Worm (Caenorhabditis elegans): ENCODE measurements around the gene sre-24.

ce11 chrV:2899867-2900266, 15.4 kb downstream of the sre-24 start, which contains the start of gene str-46:
- no peak for TF ChIP-seq elt-1 (tag; optimal IDR thresholded peaks at IDR 0.05; ENCODE audit: borderline replicate concordance, insufficient read depth)
- no peak for TF ChIP-seq blmp-1 (tag; optimal IDR thresholded peaks at IDR 0.05)
- no peak for TF ChIP-seq unc-39 (tag; optimal IDR thresholded peaks at IDR 0.05)
